Worm (Caenorhabditis elegans) whole organism, L4 larva: ENCODE data around the gene Y48A6B.14.

Source experiments
- T20F7.1 ChIP-seq: fragments of 200-800 bp; sonication (Bioruptor generic); optimal IDR thresholded peaks from 2 replicates; lab custom pipeline; 2018; ENCODE audit warnings: mild to moderate bottlenecking, missing genetic modification characterization, missing compliant biosample characterization
- T26A8.4 ChIP-seq: fragments of 200-800 bp; sonication (Bioruptor generic); IDR thresholded peaks from 2 replicates; pipeline ENCODE4 v1.3.6; 2022; ENCODE audit warnings: missing genetic modification characterization, missing compliant biosample characterization
- Y105C5A.15 ChIP-seq: fragments of 200-800 bp; sonication (Bioruptor generic); IDR thresholded peaks from 2 replicates; pipeline ENCODE4 v1.3.6; 2022; ENCODE audit warnings: missing genetic modification characterization, missing compliant biosample characterization
- Y5F2A.4 ChIP-seq: fragments of 200-800 bp; sonication (Bioruptor generic); optimal IDR thresholded peaks from 2 replicates; lab custom pipeline; 2018; ENCODE audit warnings: mild to moderate bottlenecking, missing genetic modification characterization, missing compliant biosample characterization
- aha-1 ChIP-seq: fragments of 150-350 bp; peaks from one replicate; lab custom pipeline; 2014; ENCODE audit warnings: missing biosample characterization, missing genetic modification characterization
- ceh-32 ChIP-seq: sonication (generic microtip); optimal IDR thresholded peaks from 2 replicates; lab custom pipeline; 2016; ENCODE audit warnings: mild to moderate bottlenecking, missing genetic modification characterization, missing compliant biosample characterization; ENCODE audit not compliant: poor library complexity
- ceh-44 ChIP-seq: fragments of 200-800 bp; sonication (Bioruptor generic); IDR thresholded peaks from 2 replicates; pipeline ENCODE4 v1.3.6; 2022; ENCODE audit warnings: missing genetic modification reagents, missing genetic modification characterization, missing compliant biosample characterization
- ceh-62 ChIP-seq: sonication (generic microtip); optimal IDR thresholded peaks from 2 replicates; lab custom pipeline; 2017; ENCODE audit warnings: missing biosample characterization, missing genetic modification characterization
- ceh-82 ChIP-seq: sonication (generic microtip); optimal IDR thresholded peaks from 2 replicates; lab custom pipeline; 2017; ENCODE audit warnings: missing biosample characterization, missing genetic modification characterization
- cey-2 ChIP-seq: sonication (generic microtip); optimal IDR thresholded peaks from 3 replicates; lab custom pipeline; 2017; ENCODE audit warnings: missing genetic modification characterization, mild to moderate bottlenecking, missing compliant biosample characterization, antibody characterized with exemption, borderline replicate concordance; ENCODE audit not compliant: insufficient read depth
- ctbp-1 ChIP-seq: fragments of 200-800 bp; sonication (Bioruptor generic); IDR thresholded peaks from 2 replicates; pipeline ENCODE4 v1.3.6; 2022; ENCODE audit warnings: missing genetic modification reagents, missing genetic modification characterization, missing compliant biosample characterization
- daf-12 ChIP-seq: fragments of 150-350 bp; optimal IDR thresholded peaks from 2 replicates; lab custom pipeline; 2014; ENCODE audit warnings: missing biosample characterization, missing genetic modification reagents, missing genetic modification characterization
- daf-16 ChIP-seq, 3 experiments: sonication (generic microtip); optimal IDR thresholded peaks; 2 replicates each; lab custom pipeline; 2016 to 2017; ENCODE audit warnings: missing genetic modification characterization in 3 of 3, missing genetic modification reagents in 3 of 3, mild to moderate bottlenecking in 2 of 3, missing compliant biosample characterization in 2 of 3, missing biosample characterization in 1 of 3, moderate library complexity in 1 of 3
- daf-19 ChIP-seq: fragments of 200-800 bp; sonication (Bioruptor generic); conservative IDR thresholded peaks from 2 replicates; pipeline ENCODE4 v1.3.6; 2022; ENCODE audit warnings: missing genetic modification characterization, missing compliant biosample characterization
- dmd-8 ChIP-seq: fragments of 200-800 bp; sonication (Bioruptor generic); IDR thresholded peaks from 2 replicates; pipeline ENCODE4 v1.3.6; 2022; ENCODE audit warnings: missing genetic modification characterization, missing compliant biosample characterization
- egl-43 ChIP-seq: fragments of 200-800 bp; sonication (Bioruptor generic); IDR thresholded peaks from 2 replicates; pipeline ENCODE4 v1.3.6; 2022; ENCODE audit warnings: missing genetic modification reagents, missing genetic modification characterization, missing compliant biosample characterization
- fos-1 ChIP-seq: fragments of 150-350 bp; optimal IDR thresholded peaks from 2 replicates; lab custom pipeline; 2014; ENCODE audit warnings: missing biosample characterization, missing genetic modification characterization
- hif-1 ChIP-seq, 2 experiments: sonication (generic microtip); optimal IDR thresholded peaks; 2 replicates each; lab custom pipeline; 2016 to 2017; ENCODE audit warnings: missing compliant biosample characterization in 2 of 2, missing genetic modification characterization in 2 of 2, missing genetic modification reagents in 2 of 2, missing genotype in 2 of 2, mild to moderate bottlenecking in 1 of 2
- hlh-30 ChIP-seq: sonication (generic microtip); optimal IDR thresholded peaks from 2 replicates; lab custom pipeline; 2017; ENCODE audit warnings: antibody characterized with exemption, mild to moderate bottlenecking, missing genetic modification characterization, missing compliant biosample characterization; ENCODE audit not compliant: insufficient read depth
- lim-7 ChIP-seq: fragments of 200-800 bp; sonication (Bioruptor generic); IDR thresholded peaks from 2 replicates; pipeline ENCODE4 v1.3.6; 2022; ENCODE audit warnings: missing genetic modification characterization, missing compliant biosample characterization
- lin-13 ChIP-seq: fragments of 150-350 bp; optimal IDR thresholded peaks from 2 replicates; lab custom pipeline; 2014; ENCODE audit warnings: missing biosample characterization, missing genetic modification reagents, missing genetic modification characterization
- lin-29 ChIP-seq: fragments of 200-800 bp; sonication (Bioruptor generic); IDR thresholded peaks from 2 replicates; pipeline ENCODE4 v1.3.6; 2022; ENCODE audit warnings: missing genetic modification reagents, missing genetic modification characterization, missing compliant biosample characterization
- lin-39 ChIP-seq: fragments of 150-350 bp; optimal IDR thresholded peaks from 2 replicates; lab custom pipeline; 2014; ENCODE audit warnings: missing biosample characterization, missing genetic modification reagents, missing genetic modification characterization
- lsy-2 ChIP-seq, 2 experiments: fragments of 150-350 bp in 1 of 2; sonication (generic microtip) in 1 of 2; optimal IDR thresholded peaks; 2 replicates each; lab custom pipeline; 2014 to 2017; ENCODE audit warnings: missing biosample characterization in 2 of 2, missing genetic modification characterization in 2 of 2
- mdl-1 ChIP-seq, 2 experiments: fragments of 150-350 bp in 1 of 2; sonication (generic microtip) in 1 of 2; optimal IDR thresholded peaks; 2 replicates each; lab custom pipeline; 2014 to 2017; ENCODE audit warnings: missing biosample characterization in 2 of 2, missing genetic modification characterization in 2 of 2
- mes-2 ChIP-seq: sonication (generic microtip); optimal IDR thresholded peaks from 2 replicates; lab custom pipeline; 2016; ENCODE audit warnings: missing genotype, mild to moderate bottlenecking, missing genetic modification characterization, missing compliant biosample characterization; ENCODE audit not compliant: poor library complexity, severe bottlenecking
- mxl-2 ChIP-seq: fragments of 200-800 bp; sonication (Bioruptor generic); conservative IDR thresholded peaks from 2 replicates; pipeline ENCODE4 v1.3.6; 2022; ENCODE audit warnings: missing genetic modification reagents, missing genetic modification characterization, missing compliant biosample characterization
- mxl-3 ChIP-seq: fragments of 200-800 bp; sonication (Bioruptor generic); optimal IDR thresholded peaks from 2 replicates; lab custom pipeline; 2018; ENCODE audit warnings: mild to moderate bottlenecking, missing genetic modification characterization, missing compliant biosample characterization
- nhr-102 ChIP-seq: sonication (generic microtip); optimal IDR thresholded peaks from 2 replicates; lab custom pipeline; 2016; ENCODE audit warnings: mild to moderate bottlenecking, missing genetic modification characterization, moderate library complexity, missing compliant biosample characterization
- nhr-111 ChIP-seq: fragments of 200-800 bp; sonication (Bioruptor generic); optimal IDR thresholded peaks from 2 replicates; lab custom pipeline; 2018; ENCODE audit warnings: mild to moderate bottlenecking, missing genetic modification characterization, missing compliant biosample characterization
- nhr-25 ChIP-seq: sonication (generic microtip); optimal IDR thresholded peaks from 2 replicates; lab custom pipeline; 2017; ENCODE audit warnings: missing genetic modification characterization, mild to moderate bottlenecking, missing compliant biosample characterization, antibody characterized with exemption, moderate library complexity, borderline replicate concordance; ENCODE audit not compliant: insufficient read depth
- nhr-28 ChIP-seq: fragments of 150-350 bp; optimal IDR thresholded peaks from 2 replicates; lab custom pipeline; 2014; ENCODE audit warnings: missing biosample characterization, missing genetic modification characterization
- nhr-41 ChIP-seq: fragments of 200-800 bp; sonication (Bioruptor generic); IDR thresholded peaks from 2 replicates; pipeline ENCODE4 v1.3.6; 2022; ENCODE audit warnings: missing genetic modification reagents, missing genetic modification characterization, missing compliant biosample characterization
- nhr-76 ChIP-seq: fragments of 150-350 bp; optimal IDR thresholded peaks from 2 replicates; lab custom pipeline; 2014; ENCODE audit warnings: missing biosample characterization, missing genetic modification characterization
- pqm-1 ChIP-seq: sonication (generic microtip); optimal IDR thresholded peaks from 2 replicates; lab custom pipeline; 2017; ENCODE audit warnings: missing biosample characterization, missing genetic modification characterization
- rbr-2 ChIP-seq: sonication (generic microtip); optimal IDR thresholded peaks from 2 replicates; lab custom pipeline; 2016; ENCODE audit warnings: missing genotype, missing genetic modification characterization, missing compliant biosample characterization
- set-16 ChIP-seq: fragments of 200-800 bp; sonication (Bioruptor generic); IDR thresholded peaks from 2 replicates; pipeline ENCODE4 v1.3.6; 2022; ENCODE audit warnings: missing genetic modification reagents, missing genetic modification characterization, missing compliant biosample characterization
- skn-1 ChIP-seq: fragments of 150-350 bp; optimal IDR thresholded peaks from 2 replicates; lab custom pipeline; 2014; ENCODE audit warnings: missing biosample characterization, missing genetic modification characterization
- snpc-4 ChIP-seq: fragments of 150-350 bp; optimal IDR thresholded peaks from 2 replicates; lab custom pipeline; 2014; ENCODE audit warnings: missing biosample characterization, missing genetic modification characterization
- spr-1 ChIP-seq: sonication (generic microtip); optimal IDR thresholded peaks from 2 replicates; lab custom pipeline; 2016; ENCODE audit warnings: mild to moderate bottlenecking, missing genetic modification characterization, missing compliant biosample characterization
- tag-97 ChIP-seq: fragments of 200-800 bp; sonication (Bioruptor generic); IDR thresholded peaks from 2 replicates; pipeline ENCODE4 v1.3.6; 2022; ENCODE audit warnings: missing genetic modification characterization, missing compliant biosample characterization
- unc-130 ChIP-seq: sonication (generic microtip); optimal IDR thresholded peaks from 2 replicates; lab custom pipeline; 2016; ENCODE audit warnings: missing genetic modification reagents, missing genetic modification characterization, missing compliant biosample characterization
- unc-62 ChIP-seq, 3 experiments: fragments of 150-350 bp in 1 of 3; sonication (generic microtip); optimal IDR thresholded peaks in 2 of 3; peaks in 1 of 3; 1 replicate in 1 of 3; 2 replicates in 2 of 3; lab custom pipeline; 2014 to 2017; ENCODE audit warnings: missing biosample characterization in 3 of 3, missing genetic modification characterization in 3 of 3, missing genetic modification reagents in 3 of 3, missing genotype in 1 of 3
- zip-2 ChIP-seq: fragments of 150-350 bp; optimal IDR thresholded peaks from 2 replicates; lab custom pipeline; 2014; ENCODE audit warnings: missing biosample characterization, missing genetic modification characterization
- ztf-11 ChIP-seq: fragments of 150-350 bp; optimal IDR thresholded peaks from 2 replicates; lab custom pipeline; 2014; ENCODE audit warnings: missing biosample characterization, missing genetic modification characterization

Gene Y48A6B.14

DNA sequence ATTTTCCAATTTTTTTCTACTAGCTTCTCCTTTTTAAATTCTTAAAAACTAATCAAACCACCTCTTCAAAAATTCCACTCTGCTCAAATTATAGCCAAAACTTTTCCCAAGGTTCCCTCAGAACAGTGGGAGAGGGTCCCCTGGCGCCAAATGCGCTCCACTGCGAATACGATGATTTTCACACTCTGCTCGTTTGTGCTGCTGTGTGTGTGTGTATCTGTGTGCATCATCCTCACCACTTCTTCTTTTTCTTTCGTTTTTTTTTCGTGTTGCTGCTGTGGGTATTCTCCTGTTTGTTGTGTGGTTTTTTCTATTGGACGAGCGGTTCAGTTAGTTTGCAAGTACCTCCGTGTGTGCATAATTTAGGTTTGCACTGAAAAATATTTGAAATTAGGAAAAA is 7.8 kb downstream of the Y48A6B.14 start (continued):
- TF ChIP-seq lim-7 (GFP tag; lab: Robert Waterston, UW) (no peak), ztf-11 (tag; lab: Kevin White, UChicago) (no peak), nhr-28 (tag; lab: Kevin White, UChicago) (no peak), rbr-2 (peak; percentile 35)

DNA sequence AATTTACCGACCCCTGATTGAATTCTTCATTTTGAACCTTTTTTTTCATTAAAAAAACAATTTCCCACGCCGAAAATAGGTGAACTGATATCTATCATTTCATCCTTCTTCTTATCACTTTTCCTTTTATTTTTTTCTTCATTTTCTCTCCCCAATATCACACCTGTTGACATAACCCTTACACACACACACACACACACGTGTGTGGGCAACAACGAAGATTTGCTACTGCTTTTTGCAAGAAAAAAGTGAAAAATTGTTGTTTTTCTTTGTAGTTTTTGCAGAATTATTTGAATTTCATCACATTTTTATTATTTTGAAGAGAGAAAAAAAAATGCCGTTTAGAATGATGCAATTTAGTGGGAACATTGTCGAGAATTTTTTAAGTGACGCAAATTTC is 9.2 kb downstream of the Y48A6B.14 start:
- TF ChIP-seq zip-2 (tag; lab: Kevin White, UChicago) (no peak), Y105C5A.15 (GFP tag; lab: Robert Waterston, UW) (no peak), T26A8.4 (GFP tag; lab: Robert Waterston, UW) (no peak), nhr-28 (tag; lab: Kevin White, UChicago) (peak; percentile 69), T20F7.1 (GFP tag; lab: Kevin White, UChicago) (no peak), mxl-2 (GFP tag; lab: Robert Waterston, UW) (no peak), mes-2 (tag; lab: Kevin White, UChicago) (no peak), nhr-76 (no peak), ceh-62 (tag; lab: Kevin White, UChicago) (no peak), ceh-32 (tag; lab: Kevin White, UChicago) (no peak), lin-39 (tag; lab: Kevin White, UChicago) (no peak), ceh-44 (no peak), aha-1 (peak; percentile 64), lsy-2 (tag; optimal IDR thresholded peaks at IDR 0.05; lab: Kevin White, UChicago) (no peak), Y5F2A.4 (GFP tag; lab: Kevin White, UChicago) (no peak), hif-1 (tag; optimal IDR thresholded peaks at IDR 0.05; lab: Kevin White, UChicago) (no peak), mdl-1 (tag; optimal IDR thresholded peaks at IDR 0.05; lab: Kevin White, UChicago) (peak; percentile 21 to 70), ceh-82 (no peak), daf-12 (tag; lab: Kevin White, UChicago) (no peak), skn-1 (tag; lab: Kevin White, UChicago) (no peak), nhr-102 (no peak), egl-43 (GFP tag; lab: Robert Waterston, UW) (no peak), snpc-4 (tag; lab: Kevin White, UChicago) (no peak), rbr-2 (no peak), tag-97 (GFP tag; lab: Robert Waterston, UW) (no peak), nhr-111 (GFP tag; lab: Kevin White, UChicago) (no peak), set-16 (no peak), pqm-1 (tag; lab: Kevin White, UChicago) (peak; percentile 33), hlh-30 (peak; percentile 46), mxl-3 (peak; percentile 93), dmd-8 (no peak), lin-13 (GFP tag; lab: Kevin White, UChicago) (no peak), daf-16 (GFP tag; optimal IDR thresholded peaks at IDR 0.05; lab: Kevin White, UChicago) (peak in 1 of 2 experiments; percentile 6), daf-16 (tag; optimal IDR thresholded peaks at IDR 0.05; lab: Kevin White, UChicago) (peak; percentile 48), daf-19 (GFP tag; lab: Robert Waterston, UW) (no peak)
- TF ChIP-seq, all 104 proteins: peak for 7

DNA sequence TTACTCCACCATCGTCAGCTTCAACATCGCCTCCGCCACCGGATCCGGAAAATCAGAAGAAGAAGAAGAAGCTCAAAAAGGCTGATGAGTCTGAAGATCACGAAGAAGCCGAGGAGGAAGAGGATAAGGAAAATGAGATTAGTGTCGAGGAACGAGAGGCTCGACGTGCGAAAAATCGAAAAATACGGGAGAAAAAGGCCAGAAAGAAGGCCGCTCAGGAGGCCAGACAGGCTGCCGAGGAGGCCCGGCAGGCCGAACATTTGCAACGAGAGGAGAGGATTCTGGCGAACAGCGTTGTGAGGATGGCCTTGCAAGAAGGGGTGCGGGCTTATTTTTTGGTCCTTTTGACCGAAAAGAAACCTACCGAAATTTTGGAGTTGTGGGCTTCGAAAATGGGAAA is 13.8 kb downstream of the Y48A6B.14 start:
- TF ChIP-seq spr-1 (tag; lab: Kevin White, UChicago) = no peak
- no peak for TF ChIP-seq daf-19 (GFP tag; lab: Robert Waterston, UW)
- no peak for TF ChIP-seq lin-29
- peak; percentile 71 for TF ChIP-seq set-16
- no peak for TF ChIP-seq nhr-41 (GFP tag; lab: Robert Waterston, UW)
- TF ChIP-seq unc-62 (GFP tag; optimal IDR thresholded peaks at IDR 0.05 in 1 of 2; lab: Kevin White, UChicago) = peak in 1 of 2 experiments; percentile 1
- no peak for TF ChIP-seq unc-62 (tag; optimal IDR thresholded peaks at IDR 0.05; lab: Kevin White, UChicago)
- no peak for TF ChIP-seq fos-1 (tag; lab: Kevin White, UChicago)
- no peak for TF ChIP-seq ctbp-1
- no peak for TF ChIP-seq lsy-2 (tag; optimal IDR thresholded peaks at IDR 0.05; lab: Kevin White, UChicago)
- no peak for TF ChIP-seq cey-2
- no peak for TF ChIP-seq nhr-25 (tag; lab: Kevin White, UChicago)
- TF ChIP-seq aha-1 = peak; percentile 87
- TF ChIP-seq unc-130 (GFP tag; lab: Kevin White, UChicago) = no peak
